Worm (Caenorhabditis elegans) whole organism, young adult: ENCODE results near the gene pot-1.

Source experiments
- K12H6.12 ChIP-seq: fragments of 200-800 bp; sonication (Bioruptor generic); optimal IDR thresholded peaks from 2 replicates; lab custom pipeline; 2018; ENCODE audit warnings: mild to moderate bottlenecking, missing genetic modification characterization, missing compliant biosample characterization
- ama-1 ChIP-seq, 3 experiments: fragments of 150-350 bp in 1 of 3; sonication (generic microtip) in 2 of 3; optimal IDR thresholded peaks; 2 replicates each; lab custom pipeline; 2014 to 2018; ENCODE audit warnings: missing biosample characterization in 2 of 3, missing genetic modification characterization in 2 of 3, missing genetic modification reagents in 2 of 3
- dox-1 ChIP-seq: fragments of 200-800 bp; sonication (Bioruptor generic); IDR thresholded peaks from 2 replicates; pipeline ENCODE4 v1.3.6; 2022; ENCODE audit warnings: missing genetic modification reagents, missing genetic modification characterization, missing compliant biosample characterization
- ekl-4 ChIP-seq: fragments of 200-800 bp; sonication (Bioruptor generic); IDR thresholded peaks from 2 replicates; pipeline ENCODE4 v1.3.6; 2022; ENCODE audit warnings: missing genetic modification reagents, missing genetic modification characterization, missing compliant biosample characterization
- him-1 ChIP-seq: sonication (generic microtip); optimal IDR thresholded peaks from 2 replicates; lab custom pipeline; 2016; ENCODE audit warnings: missing genotype, missing genetic modification reagents, missing genetic modification characterization, missing compliant biosample characterization
- hrde-1 ChIP-seq: sonication (generic microtip); optimal IDR thresholded peaks from 2 replicates; lab custom pipeline; 2016; ENCODE audit warnings: missing genetic modification characterization, mild to moderate bottlenecking, missing compliant biosample characterization, moderate library complexity, missing genotype, missing genetic modification reagents, borderline replicate concordance
- lin-35 ChIP-seq, 3 experiments: fragments of 150-350 bp in 2 of 3; sonication (generic microtip) in 1 of 3; optimal IDR thresholded peaks; 2 replicates each; lab custom pipeline; 2014 to 2018; ENCODE audit warnings: missing biosample characterization in 3 of 3, missing genetic modification characterization in 3 of 3, missing genetic modification reagents in 3 of 3
- somi-1 ChIP-seq: fragments of 200-800 bp; sonication (Bioruptor generic); optimal IDR thresholded peaks from 2 replicates; lab custom pipeline; 2018; ENCODE audit warnings: mild to moderate bottlenecking, missing genetic modification characterization, missing compliant biosample characterization
- unc-62 ChIP-seq: fragments of 150-350 bp; optimal IDR thresholded peaks from 2 replicates; lab custom pipeline; 2014; ENCODE audit warnings: missing biosample characterization, missing genetic modification reagents, missing genetic modification characterization

DNA sequence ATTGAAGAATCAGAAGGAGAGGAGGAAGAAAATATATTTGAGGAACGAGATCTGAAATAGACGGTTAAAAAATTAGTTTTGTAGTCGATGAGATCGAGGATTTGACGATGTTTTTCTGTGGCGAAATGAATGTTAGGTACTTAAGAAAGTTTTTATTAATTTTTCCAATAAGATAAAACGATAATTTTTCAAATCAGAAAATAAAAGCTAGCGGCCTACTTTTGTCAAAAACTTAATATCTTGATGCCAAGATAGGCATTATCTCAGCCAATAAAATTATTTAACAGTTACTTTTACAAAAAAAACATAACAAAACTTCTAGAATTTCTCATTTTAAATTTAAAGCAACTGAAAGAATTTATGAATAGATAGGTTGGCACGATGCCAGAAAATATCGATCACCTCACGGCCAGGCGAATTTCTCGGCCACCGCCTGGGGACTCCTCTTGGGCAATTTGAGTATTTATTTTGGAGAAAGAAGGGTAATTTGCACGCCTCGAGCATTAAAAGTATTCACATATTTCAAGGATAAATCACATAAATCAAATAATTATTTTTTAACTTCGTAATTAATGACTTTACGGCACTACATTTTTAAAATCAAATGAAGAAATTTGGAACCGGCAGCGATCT, 45.7 kb downstream of the pot-1 start, which contains the start of gene fubl-2:
- TF ChIP-seq ekl-4 (GFP tag; lab: Robert Waterston, UW) (no peak), him-1 (tag; lab: Kevin White, UChicago) (peak; percentile 5), lin-35 (GFP tag; optimal IDR thresholded peaks at IDR 0.05; lab: Kevin White, UChicago) (no peak), somi-1 (GFP tag; lab: Kevin White, UChicago) (no peak), unc-62 (GFP tag; lab: Kevin White, UChicago) (no peak), K12H6.12 (no peak), ama-1 (optimal IDR thresholded peaks at IDR 0.05; lab: Kevin White, UChicago) (no peak), ama-1 (GFP tag; optimal IDR thresholded peaks at IDR 0.05; lab: Kevin White, UChicago) (no peak), dox-1 (GFP tag; lab: Robert Waterston, UW) (no peak), hrde-1 (tag; lab: Kevin White, UChicago) (no peak)
